Fruit fly (Drosophila melanogaster) whole organism, prepupa: ENCODE measurements around the gene Adat1.

Experiments
- CG6808 ChIP-seq: fragments of 200-800 bp; sonication (Bioruptor generic); optimal IDR thresholded peaks from 3 replicates; lab custom pipeline; 2017; ENCODE audit warnings: missing biosample characterization, missing genetic modification characterization, mild to moderate bottlenecking, moderate library complexity, missing genetic modification reagents
- CG9139 ChIP-seq: fragments of 200-800 bp; sonication (Bioruptor generic); optimal IDR thresholded peaks from 3 replicates; lab custom pipeline; 2017; ENCODE audit warnings: missing biosample characterization, mild to moderate bottlenecking, missing genetic modification characterization
- Eip75B ChIP-seq: fragments of 200-800 bp; sonication (Bioruptor generic); optimal IDR thresholded peaks from 3 replicates; lab custom pipeline; 2016; ENCODE audit warnings: missing biosample characterization, missing genetic modification characterization
- Gug ChIP-seq: fragments of 200-800 bp; sonication (Bioruptor generic); IDR thresholded peaks from 2 replicates; pipeline ENCODE4 v1.3.6; 2022; ENCODE audit warnings: missing biosample characterization, missing genetic modification characterization
- Sox15 ChIP-seq: fragments of 200-800 bp; sonication (Bioruptor generic); optimal IDR thresholded peaks from 3 replicates; lab custom pipeline; 2016; ENCODE audit warnings: missing biosample characterization, missing genetic modification characterization
- eg ChIP-seq: fragments of 200-800 bp; sonication (Bioruptor generic); IDR thresholded peaks from 3 replicates; pipeline ENCODE4 v1.3.6; 2022; ENCODE audit warnings: missing biosample characterization, missing genetic modification characterization
- pdm3 ChIP-seq: fragments of 200-800 bp; sonication (Bioruptor generic); optimal IDR thresholded peaks from 3 replicates; lab custom pipeline; 2016; ENCODE audit warnings: missing biosample characterization, missing genetic modification characterization
- ss ChIP-seq, 2 experiments: fragments of 200-800 bp; sonication (Bioruptor generic); optimal IDR thresholded peaks; 2 replicates in 1 of 2; 3 replicates in 1 of 2; lab custom pipeline; 2017 to 2018; ENCODE audit warnings: mild to moderate bottlenecking in 2 of 2, missing biosample characterization in 2 of 2, missing genetic modification characterization in 2 of 2, moderate library complexity in 1 of 2

DNA sequence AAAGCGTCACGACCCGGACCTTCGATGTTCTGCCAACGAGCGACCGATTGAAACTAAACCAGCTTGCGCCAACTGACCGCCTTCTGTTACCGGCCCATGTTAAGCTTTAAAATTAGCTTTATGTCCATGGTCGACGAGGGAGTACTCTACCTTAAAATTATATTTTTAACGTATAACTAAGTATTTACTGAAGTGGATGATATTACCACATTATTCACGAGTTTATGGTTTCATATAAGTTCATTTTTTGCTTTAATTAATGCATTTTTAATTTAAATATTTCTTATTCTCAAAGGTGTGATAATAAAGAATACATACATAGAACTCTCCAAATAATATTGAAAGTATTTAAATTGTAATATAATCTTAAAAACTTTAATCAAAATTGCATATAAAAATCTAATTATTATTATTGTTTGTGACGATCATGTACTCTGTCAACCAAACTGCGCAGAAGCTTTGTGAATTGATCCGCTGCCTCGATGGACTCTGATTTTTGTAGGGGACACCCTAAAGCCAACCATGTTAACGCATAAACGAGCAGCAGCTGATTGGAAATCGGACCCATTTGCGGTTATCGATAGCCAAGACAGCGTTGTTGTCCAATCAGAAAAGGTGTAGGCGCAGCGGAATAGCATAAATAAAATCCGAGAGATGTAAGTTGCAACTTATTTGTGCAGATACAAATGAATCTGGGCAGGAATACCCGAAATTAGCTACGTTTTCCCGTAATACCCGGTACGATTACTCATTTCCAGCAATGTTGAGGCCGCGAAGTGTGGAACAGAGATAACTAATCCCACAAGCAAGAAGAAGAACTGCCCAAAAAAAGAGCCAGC lies 30.9 kb downstream of the Adat1 start, which contains the start of the genes CG9008 and p38b:
- peak; percentile 68 for TF ChIP-seq Eip75B
- TF ChIP-seq pdm3 (GFP tag; lab: Kevin White, UChicago), result no peak
- TF ChIP-seq CG6808, result peak; percentile 86
- peak; percentile 58 for TF ChIP-seq CG9139 (GFP tag; lab: Kevin White, UChicago)
- TF ChIP-seq Gug (GFP tag; lab: Robert Waterston, UW), result peak; percentile 57
- TF ChIP-seq ss (GFP tag; optimal IDR thresholded peaks at IDR 0.05; lab: Kevin White, UChicago), result peak; percentile 83 to 90
- TF ChIP-seq Sox15, result peak; percentile 76
- peak; percentile 69; the same call in 2 of the 3 replicates for TF ChIP-seq eg
